Worm (Caenorhabditis elegans): ENCODE results near the gene dcap-1.

Gene dcap-1

ce11 chrIV:1058504-1058903, 3.9 kb upstream of the dcap-1 start:
- TF ChIP-seq aha-1 (tag; optimal IDR thresholded peaks at IDR 0.05) (no peak), mep-1 (tag; optimal IDR thresholded peaks at IDR 0.05) (no peak), egl-13 (tag; optimal IDR thresholded peaks at IDR 0.05) (no peak), C04F5.9 (tag; optimal IDR thresholded peaks at IDR 0.05) (no peak), snpc-4 (tag; optimal IDR thresholded peaks at IDR 0.05) (no peak), fkh-8 (tag; optimal IDR thresholded peaks at IDR 0.05) (no peak), fkh-10 (GFP tag; optimal IDR thresholded peaks at IDR 0.05) (no peak), nhr-76 (tag; optimal IDR thresholded peaks at IDR 0.05) (no peak), blmp-1 (tag; optimal IDR thresholded peaks at IDR 0.05) (no peak), ama-1 (optimal IDR thresholded peaks at IDR 0.05) (no peak), lin-14 (GFP tag; optimal IDR thresholded peaks at IDR 0.05) (no peak)

DNA sequence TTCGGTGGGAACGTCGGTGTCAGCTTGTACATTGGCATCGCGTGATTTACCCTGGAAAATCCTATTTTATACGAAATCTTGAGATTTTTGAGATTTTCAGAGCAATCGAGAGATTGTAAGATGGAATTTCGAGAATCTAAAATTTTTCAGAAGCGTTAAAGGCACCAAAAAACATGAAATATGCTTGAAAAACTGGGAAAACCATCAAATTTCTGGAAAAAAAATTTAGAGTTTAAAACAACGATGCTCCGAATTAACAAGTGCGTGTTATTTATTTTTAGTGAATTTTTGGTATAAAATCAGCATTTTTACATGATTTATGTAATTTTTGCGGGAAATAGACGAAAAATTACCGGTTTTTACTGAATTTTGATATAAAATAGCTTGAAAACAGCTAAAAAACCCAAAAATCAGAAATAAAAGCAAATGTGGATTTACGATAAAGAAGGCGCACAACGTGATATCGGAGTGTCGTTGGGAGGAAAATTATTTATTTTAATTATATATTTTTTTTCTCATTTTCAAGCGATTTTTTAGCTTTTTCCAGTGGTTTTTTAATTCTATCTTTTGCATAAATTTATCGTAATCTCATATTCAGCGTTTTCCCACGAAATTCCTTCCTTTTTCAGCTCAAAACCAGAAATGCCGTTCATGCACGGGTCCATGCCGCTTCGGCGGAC, 1.8 kb upstream of the dcap-1 start, which contains the start of the genes Y55F3AM.13 and mrps-25:
Gene Y55F3AM.13, minus strand, starts transcription at position 51 of the 680 bp plus-strand sequence.
Gene mrps-25, plus strand, starts transcription at position 630 of the 680 bp plus-strand sequence.
- TF ChIP-seq nhr-77 (tag; optimal IDR thresholded peaks at IDR 0.05): no peak
- peak; percentile 37 to 46 for TF ChIP-seq lin-35 (GFP tag; optimal IDR thresholded peaks at IDR 0.05)
- TF ChIP-seq egl-27 (tag; optimal IDR thresholded peaks at IDR 0.05): no peak
- TF ChIP-seq unc-86 (tag; optimal IDR thresholded peaks at IDR 0.05): peak; percentile 16
- TF ChIP-seq efl-3 (GFP tag; optimal IDR thresholded peaks at IDR 0.05): no peak
- peak; percentile 20 for TF ChIP-seq C16A3.4 (tag; optimal IDR thresholded peaks at IDR 0.05)
- no peak for TF ChIP-seq egl-13 (tag; optimal IDR thresholded peaks at IDR 0.05)
- peak; percentile 37 for TF ChIP-seq fkh-8 (tag; optimal IDR thresholded peaks at IDR 0.05)
- peak; percentile 5 for TF ChIP-seq lin-39 (tag; optimal IDR thresholded peaks at IDR 0.05)
- TF ChIP-seq swsn-7 (tag; optimal IDR thresholded peaks at IDR 0.05): peak; percentile 65
- TF ChIP-seq lsy-2 (tag; optimal IDR thresholded peaks at IDR 0.05): peak; percentile 75 to 83
- peak; percentile 63 for TF ChIP-seq dsc-1 (tag; optimal IDR thresholded peaks at IDR 0.05)
- peak in 1 of 6 experiments; percentile 5 for TF ChIP-seq elt-3 (tag; optimal IDR thresholded peaks at IDR 0.05)
- peak; percentile 71 for TF ChIP-seq snu-23 (GFP tag; optimal IDR thresholded peaks at IDR 0.05)
- TF ChIP-seq ceh-90 (tag; optimal IDR thresholded peaks at IDR 0.05): no peak
- TF ChIP-seq lir-3 (tag; optimal IDR thresholded peaks at IDR 0.05; ENCODE audit: poor library complexity): no peak
- TF ChIP-seq ceh-88 (GFP tag; IDR thresholded peaks at IDR 0.05): peak; percentile 25; the same call in 1 of the 2 replicates
- TF ChIP-seq mef-2 (tag; optimal IDR thresholded peaks at IDR 0.05): no peak
- TF ChIP-seq isw-1 (GFP tag; IDR thresholded peaks at IDR 0.05): peak; percentile 78
- no peak for TF ChIP-seq nhr-76 (tag; optimal IDR thresholded peaks at IDR 0.05)
- TF ChIP-seq snpc-4 (tag; optimal IDR thresholded peaks at IDR 0.05): peak; percentile 21
- TF ChIP-seq nhr-90 (tag; optimal IDR thresholded peaks at IDR 0.05; ENCODE audit: poor library complexity): peak; percentile 28
- TF ChIP-seq nhr-20 (tag; optimal IDR thresholded peaks at IDR 0.05): peak; percentile 37
- TF ChIP-seq efl-1 (optimal IDR thresholded peaks at IDR 0.05): peak; percentile 45 to 59
- TF ChIP-seq efl-1 (GFP tag; optimal IDR thresholded peaks at IDR 0.05 in 1 of 2): peak; percentile 58 to 93
- no peak for TF ChIP-seq alr-1 (tag; optimal IDR thresholded peaks at IDR 0.05; ENCODE audit: borderline replicate concordance)
- peak; percentile 63 for TF ChIP-seq C04F5.9 (tag; optimal IDR thresholded peaks at IDR 0.05)
- peak; percentile 27 to 57 (median 48) for TF ChIP-seq dpl-1 (GFP tag; optimal IDR thresholded peaks at IDR 0.05)
- TF ChIP-seq tbx-2 (tag; optimal IDR thresholded peaks at IDR 0.05): peak; percentile 69
- TF ChIP-seq pax-3 (tag; optimal IDR thresholded peaks at IDR 0.05): no peak
- TF ChIP-seq irx-1 (tag; optimal IDR thresholded peaks at IDR 0.05): peak; percentile 32
- peak; percentile 29 for TF ChIP-seq skn-1 (tag; optimal IDR thresholded peaks at IDR 0.05)
- TF ChIP-seq zip-4 (GFP tag; optimal IDR thresholded peaks at IDR 0.05): no peak
- peak; percentile 42; the same call in 1 of the 2 replicates for TF ChIP-seq nhr-19 (GFP tag; conservative IDR thresholded peaks at IDR 0.05)
- TF ChIP-seq lin-15B (tag; optimal IDR thresholded peaks at IDR 0.05): peak; percentile 48
- peak; percentile 77 for TF ChIP-seq nhr-47 (tag; optimal IDR thresholded peaks at IDR 0.05)
- no peak for TF ChIP-seq mdl-1 (tag; optimal IDR thresholded peaks at IDR 0.05)
- TF ChIP-seq xbp-1 (tag; optimal IDR thresholded peaks at IDR 0.05): peak; percentile 75
- TF ChIP-seq nhr-85 (tag): peak; percentile 40
- peak; percentile 36 for TF ChIP-seq elt-2 (tag; optimal IDR thresholded peaks at IDR 0.05)
- no peak for TF ChIP-seq unc-62 (GFP tag; optimal IDR thresholded peaks at IDR 0.05)
- no peak for TF ChIP-seq unc-98 (GFP tag; IDR thresholded peaks at IDR 0.05)

All from whole organism, L1 larva.